Fruit fly (Drosophila melanogaster): Measurements from ENCODE around the gene CG42296.

CG42296 gene

dm6 chr2L:2008114-2008513 is 27.7 kb downstream of the CG42296 start, which contains the start of gene Nplp4:
Nplp4 (plus strand) TSS chr2L:2008414.
- no peak for TF ChIP-seq CG10669 (GFP tag; optimal IDR thresholded peaks at IDR 0.05)
- no peak for TF ChIP-seq CG7368 (GFP tag; optimal IDR thresholded peaks at IDR 0.05)
- no peak for TF ChIP-seq Hr38 (GFP tag; optimal IDR thresholded peaks at IDR 0.05)
- no peak for TF ChIP-seq OdsH (GFP tag; optimal IDR thresholded peaks at IDR 0.05)
- no peak for TF ChIP-seq Eip75B (GFP tag; optimal IDR thresholded peaks at IDR 0.05)
- no peak for TF ChIP-seq dsx (GFP tag; optimal IDR thresholded peaks at IDR 0.05; ENCODE audit: poor library complexity, severe bottlenecking)
- no peak for TF ChIP-seq Hr39 (GFP tag; optimal IDR thresholded peaks at IDR 0.05)
- TF ChIP-seq cyc (GFP tag; optimal IDR thresholded peaks at IDR 0.05) = no peak
- no peak for TF ChIP-seq dac (GFP tag; optimal IDR thresholded peaks at IDR 0.05)
- no peak for TF ChIP-seq achi (GFP tag; optimal IDR thresholded peaks at IDR 0.05)
- TF ChIP-seq Lpt (GFP tag; optimal IDR thresholded peaks at IDR 0.05) = no peak
- no peak for TF ChIP-seq net (GFP tag; optimal IDR thresholded peaks at IDR 0.05)
- no peak for TF ChIP-seq Sox14 (GFP tag; optimal IDR thresholded peaks at IDR 0.05)
- TF ChIP-seq Blimp-1 (GFP tag; optimal IDR thresholded peaks at IDR 0.05) = no peak
- no peak for TF ChIP-seq Smox (GFP tag; optimal IDR thresholded peaks at IDR 0.05)

- TF ChIP-seq Smox (GFP tag; optimal IDR thresholded peaks at IDR 0.05) (no peak), CG10631 (GFP tag; optimal IDR thresholded peaks at IDR 0.05) (no peak), Ets96B (tag; optimal IDR thresholded peaks at IDR 0.05) (no peak), Gug (GFP tag; IDR thresholded peaks at IDR 0.05) (no peak), dsx (GFP tag; optimal IDR thresholded peaks at IDR 0.05; ENCODE audit: poor library complexity, severe bottlenecking) (no peak), cyc (GFP tag; optimal IDR thresholded peaks at IDR 0.05) (no peak), CG1621 (tag; optimal IDR thresholded peaks at IDR 0.05) (no peak), dac (GFP tag; optimal IDR thresholded peaks at IDR 0.05) (no peak), ss (GFP tag; optimal IDR thresholded peaks at IDR 0.05) (no peak), CG11294 (GFP tag; IDR thresholded peaks at IDR 0.05) (no peak), Hr39 (GFP tag; optimal IDR thresholded peaks at IDR 0.05) (no peak), pdm3 (GFP tag; optimal IDR thresholded peaks at IDR 0.05) (no peak), CG11902 (GFP tag; optimal IDR thresholded peaks at IDR 0.05) (no peak), svp (GFP tag) (no peak), fd85E (GFP tag; optimal IDR thresholded peaks at IDR 0.05) (no peak), CG7368 (GFP tag; optimal IDR thresholded peaks at IDR 0.05) (no peak), CG34406 (GFP tag; optimal IDR thresholded peaks at IDR 0.05) (no peak), CG6808 (GFP tag; optimal IDR thresholded peaks at IDR 0.05) (no peak), Ets21C (GFP tag; optimal IDR thresholded peaks at IDR 0.05) (no peak)
Observed at dm6 chr2L:2007093-2007492, 28.7 kb downstream of the CG42296 start, which contains the start of gene CG15353. CG15353 (minus strand) TSS chr2L:2007193.

dm6 chr2L:2006082-2006669 is 29.7 kb downstream of the CG42296 start, which contains the start of gene CG33543:
CG33543 (minus strand) TSS chr2L:2006313.
- TF ChIP-seq Hr4 (GFP tag; optimal IDR thresholded peaks at IDR 0.05) = no peak

dm6 chr2L:1992060-1992459 is 43.8 kb downstream of the CG42296 start, which contains the start of gene Obp22a:
Obp22a (minus strand) TSS chr2L:1992160.
- TF ChIP-seq OdsH (GFP tag; optimal IDR thresholded peaks at IDR 0.05) (no peak), CG3032 (tag; optimal IDR thresholded peaks at IDR 0.05) (no peak), Gug (GFP tag; IDR thresholded peaks at IDR 0.05) (no peak), CG31627 (GFP tag; optimal IDR thresholded peaks at IDR 0.05) (no peak), Eip75B (GFP tag; optimal IDR thresholded peaks at IDR 0.05) (no peak), fd59A (GFP tag; optimal IDR thresholded peaks at IDR 0.05) (no peak), achi (GFP tag; optimal IDR thresholded peaks at IDR 0.05) (no peak), CG11902 (GFP tag; optimal IDR thresholded peaks at IDR 0.05) (no peak), CG10631 (GFP tag; optimal IDR thresholded peaks at IDR 0.05) (no peak), vri (GFP tag; optimal IDR thresholded peaks at IDR 0.05) (no peak), Ets21C (GFP tag; optimal IDR thresholded peaks at IDR 0.05) (no peak), CG1621 (tag; optimal IDR thresholded peaks at IDR 0.05) (no peak), Eip78C (GFP tag) (no peak), CG6163 (GFP tag; IDR thresholded peaks at IDR 0.05) (no peak), Blimp-1 (GFP tag; optimal IDR thresholded peaks at IDR 0.05) (no peak), CG9139 (GFP tag; optimal IDR thresholded peaks at IDR 0.05) (no peak), CG16779 (tag; optimal IDR thresholded peaks at IDR 0.05) (no peak), Hr39 (GFP tag; optimal IDR thresholded peaks at IDR 0.05) (no peak), CG11762 (GFP tag; optimal IDR thresholded peaks at IDR 0.05; ENCODE audit: insufficient read depth) (no peak), topi (GFP tag; optimal IDR thresholded peaks at IDR 0.05) (no peak)

Data from whole organism, prepupa.